Fruit fly (Drosophila melanogaster): ENCODE results near the gene nSyb.

The nSyb gene

DNA sequence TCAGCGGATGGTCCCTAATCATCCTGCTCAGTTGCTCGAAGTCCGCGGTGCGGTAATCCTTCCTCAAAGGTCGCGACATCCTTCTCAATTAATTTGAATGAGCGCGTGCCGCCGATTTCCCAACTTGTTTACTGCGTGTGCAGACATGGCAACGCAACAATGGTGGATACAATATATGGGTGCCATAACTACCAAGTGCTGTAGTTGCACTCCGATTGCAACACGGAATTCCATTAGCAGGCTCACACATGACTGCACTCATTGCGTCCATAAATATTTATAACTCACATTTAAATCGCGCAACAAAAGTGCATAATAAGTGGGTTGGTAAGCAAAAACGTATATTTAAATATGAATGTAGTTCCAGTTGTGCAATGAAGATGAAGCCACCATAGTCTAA, 35.1 kb upstream of the nSyb start, which contains the start of gene CG13930:
Gene CG13930, minus strand, starts transcription at position 101 of the 400 bp plus-strand sequence.
- TF ChIP-seq Ets65A (GFP tag) (peak; percentile 26), sc (optimal IDR thresholded peaks at IDR 0.05) (no peak), sc (GFP tag; optimal IDR thresholded peaks at IDR 0.05) (no peak)

DNA sequence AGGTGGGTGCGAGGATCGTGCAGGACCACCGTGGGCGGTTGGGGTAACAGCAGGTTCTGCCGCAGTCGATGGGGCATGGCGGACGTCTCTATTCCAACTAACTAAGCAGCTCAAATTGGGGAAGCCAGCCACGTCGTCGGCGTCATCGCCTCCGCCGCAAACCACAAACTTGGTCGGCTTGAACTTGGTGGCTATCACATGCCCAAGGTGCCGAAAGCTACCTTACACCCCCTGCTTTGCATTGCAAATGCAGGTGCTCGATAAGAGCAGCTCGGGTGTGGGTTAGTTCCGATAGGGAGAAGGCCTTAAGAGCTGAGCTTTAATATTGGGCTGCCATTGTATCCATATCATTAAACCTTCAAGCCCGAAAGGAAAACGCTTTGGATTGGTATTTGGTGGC, 32.5 kb upstream of the nSyb start, which contains the start of gene RabX5:
Gene RabX5, minus strand, starts transcription at position 101 of the 400 bp plus-strand sequence.
- peak; percentile 4 for TF ChIP-seq CG8478 (optimal IDR thresholded peaks at IDR 0.05)
- no peak for TF ChIP-seq H15 (GFP tag; IDR thresholded peaks at IDR 0.05)
- peak; percentile 55 for TF ChIP-seq Med (GFP tag)
- no peak for TF ChIP-seq Awh (GFP tag; IDR thresholded peaks at IDR 0.05)

DNA sequence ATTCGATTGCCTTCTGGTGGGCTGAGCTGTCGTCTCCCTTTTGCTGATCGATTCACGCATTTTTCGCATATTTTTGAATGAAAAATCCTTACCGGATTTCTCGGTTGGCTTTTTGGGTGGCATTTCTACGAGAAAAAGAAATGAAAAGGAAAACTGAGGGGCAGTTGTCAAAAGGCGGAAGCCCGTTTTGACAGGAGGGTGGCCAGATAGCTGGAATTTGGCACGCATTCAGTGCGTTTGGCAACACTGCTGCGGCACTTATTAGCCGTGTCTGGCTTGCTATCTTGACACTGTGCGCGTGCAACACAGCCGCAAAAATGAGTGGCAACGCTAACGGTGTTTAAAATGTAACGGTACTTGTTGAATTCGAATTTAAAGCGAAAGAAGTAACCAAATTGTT, 31.0 kb upstream of the nSyb start, which contains the start of gene RpL23A:
Gene RpL23A, minus strand, starts transcription at position 151 of the 400 bp plus-strand sequence.
- TF ChIP-seq mirr (GFP tag; optimal IDR thresholded peaks at IDR 0.05) (peak; percentile 98), gce (GFP tag; IDR thresholded peaks at IDR 0.05) (peak; percentile 88), Oaz (GFP tag; IDR thresholded peaks at IDR 0.05) (peak; percentile 87), Hey (tag; optimal IDR thresholded peaks at IDR 0.05) (peak; percentile 89), lab (GFP tag; optimal IDR thresholded peaks at IDR 0.05) (peak; percentile 99), CTCF (GFP tag; optimal IDR thresholded peaks at IDR 0.05) (peak; percentile 65), CG18619 (GFP tag; optimal IDR thresholded peaks at IDR 0.05) (peak; percentile 98), CG3726 (GFP tag; IDR thresholded peaks at IDR 0.05) (peak; percentile 88), CG7839 (tag; optimal IDR thresholded peaks at IDR 0.05) (peak; percentile 91), danr (GFP tag; IDR thresholded peaks at IDR 0.05) (peak; percentile 68), TFAM (GFP tag; optimal IDR thresholded peaks at IDR 0.05) (peak; percentile 83), unc-4 (GFP tag; IDR thresholded peaks at IDR 0.05; ENCODE audit: partially characterized antibody) (peak; percentile 48), CG17385 (GFP tag; optimal IDR thresholded peaks at IDR 0.05) (peak; percentile 89), zfh2 (GFP tag; optimal IDR thresholded peaks at IDR 0.05) (peak; percentile 97), caup (GFP tag; optimal IDR thresholded peaks at IDR 0.05; ENCODE audit: severe bottlenecking) (peak; percentile 99), zf30C (GFP tag; optimal IDR thresholded peaks at IDR 0.05) (peak; percentile 59), ttk (GFP tag; IDR thresholded peaks at IDR 0.05) (peak; percentile 94), CG9817 (tag; optimal IDR thresholded peaks at IDR 0.05) (peak; percentile 96), PHDP (tag; optimal IDR thresholded peaks at IDR 0.05) (peak; percentile 92), CG9215 (GFP tag; IDR thresholded peaks at IDR 0.05) (peak; percentile 87), Ptx1 (GFP tag; IDR thresholded peaks at IDR 0.05) (peak; percentile 95), h (optimal IDR thresholded peaks at IDR 0.05) (no peak), nmo (GFP tag; optimal IDR thresholded peaks at IDR 0.05) (peak; percentile 91), CG17912 (GFP tag; optimal IDR thresholded peaks at IDR 0.05) (peak; percentile 96), CG8359 (GFP tag; optimal IDR thresholded peaks at IDR 0.05; ENCODE audit: borderline replicate concordance) (peak; percentile 81), HmgD (GFP tag; optimal IDR thresholded peaks at IDR 0.05) (peak; percentile 99), croc (GFP tag; conservative IDR thresholded peaks at IDR 0.05) (peak; percentile 85), NfI (GFP tag; optimal IDR thresholded peaks at IDR 0.05) (peak; percentile 97), Dref (GFP tag; IDR thresholded peaks at IDR 0.05) (peak; percentile 56), E2f2 (GFP tag; IDR thresholded peaks at IDR 0.05) (peak; percentile 90), CG10321 (GFP tag; IDR thresholded peaks at IDR 0.05) (peak; percentile 74), CG6654 (GFP tag; optimal IDR thresholded peaks at IDR 0.05) (peak; percentile 83), CrebB (tag; optimal IDR thresholded peaks at IDR 0.05) (peak; percentile 93), lov (optimal IDR thresholded peaks at IDR 0.05) (no peak), lov (GFP tag; IDR thresholded peaks at IDR 0.05) (peak; percentile 97), CG17612 (GFP tag; IDR thresholded peaks at IDR 0.05) (peak; percentile 76; the same call in 1 of the 2 replicates), Ravus (GFP tag; IDR thresholded peaks at IDR 0.05) (peak; percentile 62), CG10209 (GFP tag; optimal IDR thresholded peaks at IDR 0.05) (peak; percentile 97), chn (GFP tag; optimal IDR thresholded peaks at IDR 0.05) (peak; percentile 95), CG18262 (tag; optimal IDR thresholded peaks at IDR 0.05) (peak; percentile 82), CG16779 (GFP tag; IDR thresholded peaks at IDR 0.05) (peak; percentile 93), CG1233 (GFP tag; optimal IDR thresholded peaks at IDR 0.05) (peak; percentile 95), ap (GFP tag; IDR thresholded peaks at IDR 0.05) (peak; percentile 85)
